Worm (Caenorhabditis elegans) whole organism, young adult: ENCODE measurements around the gene cyp-13A4.

Experiments used
- F37B4.10 ChIP-seq: fragments of 200-800 bp; sonication (Bioruptor generic); IDR thresholded peaks from 2 replicates; pipeline ENCODE4 v1.3.6; 2022; ENCODE audit warnings: missing genetic modification characterization, missing compliant biosample characterization
- cebp-1 ChIP-seq, 2 experiments: fragments of 200-800 bp in 1 of 2; sonication (Bioruptor generic) in 1 of 2; sonication (generic microtip) in 1 of 2; IDR thresholded peaks in 1 of 2; optimal IDR thresholded peaks in 1 of 2; 2 replicates each; pipeline versions ENCODE4 v1.3.6 to Lab custom; 2017 to 2022; ENCODE audit warnings: missing compliant biosample characterization in 2 of 2, missing genetic modification characterization in 2 of 2, mild to moderate bottlenecking in 1 of 2, missing genetic modification reagents in 1 of 2, moderate library complexity in 1 of 2
- mes-4 ChIP-seq: sonication (generic microtip); optimal IDR thresholded peaks from 2 replicates; lab custom pipeline; 2016; ENCODE audit warnings: missing genotype, missing genetic modification characterization, missing compliant biosample characterization
- pha-4 ChIP-seq: fragments of 150-350 bp; sonication (generic microtip); optimal IDR thresholded peaks from 2 replicates; lab custom pipeline; 2014; ENCODE audit warnings: missing biosample characterization, missing genetic modification reagents, missing genetic modification characterization
- sea-2 ChIP-seq: fragments of 200-800 bp; sonication (Bioruptor generic); IDR thresholded peaks from 2 replicates; pipeline ENCODE4 v1.3.6; 2022; ENCODE audit warnings: missing genetic modification characterization, missing compliant biosample characterization
- zim-3 ChIP-seq: sonication (generic microtip); optimal IDR thresholded peaks from 2 replicates; lab custom pipeline; 2017; ENCODE audit warnings: mild to moderate bottlenecking, missing genetic modification characterization, moderate library complexity, missing compliant biosample characterization
- ztf-3 ChIP-seq: fragments of 200-800 bp; sonication (Bioruptor generic); optimal IDR thresholded peaks from 2 replicates; lab custom pipeline; 2018; ENCODE audit warnings: mild to moderate bottlenecking, missing genetic modification characterization, missing compliant biosample characterization

DNA sequence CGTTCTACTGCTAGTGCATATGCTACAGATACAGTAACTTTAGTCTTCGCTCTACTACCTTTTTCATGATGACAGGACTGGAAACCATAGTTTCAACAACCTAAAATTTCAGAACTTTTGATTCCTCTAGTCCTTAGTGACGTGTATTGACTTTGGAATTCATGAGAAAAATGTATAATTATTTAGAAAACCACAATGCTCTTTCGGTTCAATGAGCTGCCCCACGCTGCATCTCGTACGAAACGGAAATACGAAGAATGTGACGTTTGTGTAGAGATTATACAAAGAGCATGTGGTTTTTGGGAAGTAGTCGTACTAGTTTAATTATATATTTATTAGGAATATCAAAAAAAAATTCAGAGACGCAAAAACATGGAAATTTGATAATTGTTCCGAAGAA lies 19.0 kb downstream of the cyp-13A4 start:
- TF ChIP-seq ztf-3 (GFP tag; lab: Kevin White, UChicago) = no peak
- no peak for TF ChIP-seq mes-4
- no peak for TF ChIP-seq pha-4 (tag; lab: Kevin White, UChicago)
- no peak for TF ChIP-seq sea-2 (GFP tag; lab: Robert Waterston, UW)
- no peak for TF ChIP-seq cebp-1 (GFP tag; IDR thresholded peaks at IDR 0.05; lab: Robert Waterston, UW)
- TF ChIP-seq cebp-1 (tag; optimal IDR thresholded peaks at IDR 0.05; lab: Kevin White, UChicago) = no peak
- TF ChIP-seq F37B4.10 (GFP tag; lab: Robert Waterston, UW) = no peak
- no peak for TF ChIP-seq zim-3 (tag; lab: Kevin White, UChicago)
